Fruit fly (Drosophila melanogaster) whole organism, embryonic: Measurements from ENCODE around the gene CG42671.

Experiments used
- Ada2b ChIP-seq: fragments of 200-800 bp; sonication (Bioruptor generic); IDR thresholded peaks from 2 replicates; pipeline ENCODE4 v1.3.6; 2022; ENCODE audit warnings: missing biosample characterization, missing genetic modification characterization
- CG11696 ChIP-seq: fragments of 200-800 bp; sonication (Bioruptor generic); IDR thresholded peaks from 2 replicates; pipeline ENCODE4 v1.3.6; 2022; ENCODE audit warnings: missing biosample characterization, missing genetic modification characterization
- CG12104 ChIP-seq: fragments of 200-800 bp; sonication (Bioruptor generic); optimal IDR thresholded peaks from 3 replicates; lab custom pipeline; 2016; ENCODE audit warnings: missing biosample characterization, missing genetic modification characterization
- CG12299 ChIP-seq: fragments of 200-800 bp; sonication (Bioruptor generic); optimal IDR thresholded peaks from 2 replicates; lab custom pipeline; 2018; ENCODE audit warnings: missing biosample characterization, mild to moderate bottlenecking, missing genetic modification characterization
- CG12659 ChIP-seq: fragments of 200-800 bp; sonication (Bioruptor generic); optimal IDR thresholded peaks from 3 replicates; lab custom pipeline; 2017; ENCODE audit warnings: mild to moderate bottlenecking, missing biosample characterization, missing genetic modification reagents, missing genetic modification characterization
- CG12769 ChIP-seq: fragments of 200-800 bp; sonication (Bioruptor generic); optimal IDR thresholded peaks from 2 replicates; lab custom pipeline; 2019; ENCODE audit warnings: missing biosample characterization, mild to moderate bottlenecking, missing genetic modification characterization, moderate library complexity
- CG13287 ChIP-seq: fragments of 200-800 bp; sonication (Bioruptor generic); IDR thresholded peaks from 2 replicates; pipeline ENCODE4 v1.3.6; 2022; ENCODE audit warnings: missing biosample characterization, missing genetic modification characterization; ENCODE audit not compliant: partially characterized antibody
- CG13624 ChIP-seq: fragments of 200-800 bp; sonication (Bioruptor generic); optimal IDR thresholded peaks from 2 replicates; lab custom pipeline; 2016; ENCODE audit warnings: missing biosample characterization, missing genetic modification characterization
- CG15269 ChIP-seq: fragments of 200-800 bp; sonication (Bioruptor generic); optimal IDR thresholded peaks from 2 replicates; lab custom pipeline; 2018; ENCODE audit warnings: missing biosample characterization, mild to moderate bottlenecking, missing genetic modification characterization, moderate library complexity
- CG17328 ChIP-seq: fragments of 200-800 bp; sonication (Bioruptor generic); IDR thresholded peaks from 2 replicates; pipeline ENCODE4 v1.3.6; 2022; ENCODE audit warnings: missing biosample characterization, missing genetic modification characterization
- CG17568 ChIP-seq: fragments of 200-800 bp; sonication (Bioruptor generic); optimal IDR thresholded peaks from 2 replicates; lab custom pipeline; 2018; ENCODE audit warnings: missing biosample characterization, mild to moderate bottlenecking, missing genetic modification characterization, moderate library complexity
- CG30403 ChIP-seq: fragments of 200-800 bp; sonication (Bioruptor generic); optimal IDR thresholded peaks from 3 replicates; lab custom pipeline; 2016; ENCODE audit warnings: missing biosample characterization, missing genetic modification characterization
- CG3847 ChIP-seq: fragments of 200-800 bp; sonication (Bioruptor generic); IDR thresholded peaks from 2 replicates; pipeline ENCODE4 v1.3.6; 2022; ENCODE audit warnings: missing biosample characterization, missing genetic modification characterization
- CG4617 ChIP-seq: fragments of 200-800 bp; sonication (Bioruptor generic); optimal IDR thresholded peaks from 3 replicates; lab custom pipeline; 2016; ENCODE audit warnings: missing biosample characterization, missing genetic modification characterization, borderline replicate concordance
- CG4707 ChIP-seq: fragments of 200-800 bp; sonication (Bioruptor generic); optimal IDR thresholded peaks from 2 replicates; lab custom pipeline; 2018; ENCODE audit warnings: missing biosample characterization, mild to moderate bottlenecking, missing genetic modification characterization, moderate library complexity
- CG6254 ChIP-seq: fragments of 200-800 bp; sonication (Bioruptor generic); optimal IDR thresholded peaks from 3 replicates; lab custom pipeline; 2017; ENCODE audit warnings: mild to moderate bottlenecking, missing biosample characterization, missing genetic modification reagents, missing genetic modification characterization
- CG7745 ChIP-seq: fragments of 200-800 bp; sonication (Bioruptor generic); optimal IDR thresholded peaks from 2 replicates; lab custom pipeline; 2018; ENCODE audit warnings: missing biosample characterization, mild to moderate bottlenecking, missing genetic modification characterization, moderate library complexity
- CG8924 ChIP-seq: fragments of 200-800 bp; optimal IDR thresholded peaks from 3 replicates; lab custom pipeline; 2019; ENCODE audit warnings: missing biosample characterization, mild to moderate bottlenecking, missing genetic modification characterization, moderate library complexity
- CG9609 ChIP-seq: fragments of 200-800 bp; sonication (Bioruptor generic); optimal IDR thresholded peaks from 3 replicates; lab custom pipeline; 2016; ENCODE audit warnings: missing biosample characterization, missing genetic modification characterization
- CTCF ChIP-seq: fragments of 200-800 bp; sonication (Bioruptor generic); optimal IDR thresholded peaks from 2 replicates; lab custom pipeline; 2017; ENCODE audit warnings: missing biosample characterization, mild to moderate bottlenecking, missing genetic modification characterization, moderate library complexity
- Chrac-16 ChIP-seq: fragments of 200-800 bp; sonication (Bioruptor generic); optimal IDR thresholded peaks from 3 replicates; lab custom pipeline; 2016; ENCODE audit warnings: missing biosample characterization, missing genetic modification characterization
- D ChIP-seq, 2 experiments: fragments of 200-800 bp in 1 of 2; fragments of >200 bp in 1 of 2; sonication (Bioruptor generic) in 1 of 2; optimal IDR thresholded peaks; 2 replicates in 1 of 2; 3 replicates in 1 of 2; lab custom pipeline; 2017; ENCODE audit warnings: mild to moderate bottlenecking in 1 of 2, missing biosample characterization in 1 of 2, missing genetic modification characterization in 1 of 2, missing genetic modification reagents in 1 of 2
- D19B ChIP-seq: fragments of 200-800 bp; sonication (Bioruptor generic); optimal IDR thresholded peaks from 2 replicates; lab custom pipeline; 2017; ENCODE audit warnings: missing biosample characterization, mild to moderate bottlenecking, missing genetic modification characterization
- Dp ChIP-seq: fragments of 200-800 bp; sonication (Bioruptor generic); optimal IDR thresholded peaks from 2 replicates; lab custom pipeline; 2018; ENCODE audit warnings: missing biosample characterization, mild to moderate bottlenecking, missing genetic modification characterization, moderate library complexity
- Drgx ChIP-seq: fragments of 200-800 bp; sonication (Bioruptor generic); IDR thresholded peaks from 2 replicates; pipeline ENCODE4 v1.3.6; 2022; ENCODE audit warnings: missing biosample characterization, missing genetic modification characterization
- Hmr ChIP-seq: fragments of 200-800 bp; sonication (Bioruptor generic); optimal IDR thresholded peaks from 3 replicates; lab custom pipeline; 2017; ENCODE audit warnings: mild to moderate bottlenecking, missing biosample characterization, missing genetic modification reagents, missing genetic modification characterization
- Meics ChIP-seq: fragments of 200-800 bp; sonication (Bioruptor generic); optimal IDR thresholded peaks from 2 replicates; lab custom pipeline; 2017; ENCODE audit warnings: missing biosample characterization, mild to moderate bottlenecking, missing genetic modification characterization
- NK7.1 ChIP-seq: fragments of 200-800 bp; sonication (Bioruptor generic); optimal IDR thresholded peaks from 3 replicates; lab custom pipeline; 2016; ENCODE audit warnings: missing biosample characterization, missing genetic modification characterization
- PHDP ChIP-seq: fragments of 200-800 bp; sonication (Bioruptor generic); optimal IDR thresholded peaks from 3 replicates; lab custom pipeline; 2018; ENCODE audit warnings: missing biosample characterization, mild to moderate bottlenecking, missing genetic modification characterization, moderate library complexity
- Sox102F ChIP-seq: fragments of 200-800 bp; sonication (Bioruptor generic); optimal IDR thresholded peaks from 2 replicates; lab custom pipeline; 2018; ENCODE audit warnings: missing biosample characterization, mild to moderate bottlenecking, missing genetic modification characterization, moderate library complexity
- amos ChIP-seq: fragments of 200-800 bp; sonication (Bioruptor generic); IDR thresholded peaks from 2 replicates; pipeline ENCODE4 v1.3.6; 2022; ENCODE audit warnings: missing biosample characterization, missing genetic modification characterization; ENCODE audit not compliant: partially characterized antibody
- ap ChIP-seq: fragments of 200-800 bp; sonication (Bioruptor generic); IDR thresholded peaks from 2 replicates; pipeline ENCODE4 v1.3.6; 2022; ENCODE audit warnings: missing biosample characterization, missing genetic modification characterization
- ase ChIP-seq: fragments of 200-800 bp; sonication (Bioruptor generic); IDR thresholded peaks from 3 replicates; pipeline ENCODE4 v1.3.6; 2022; ENCODE audit warnings: missing biosample characterization, missing genetic modification characterization
- crp ChIP-seq, 2 experiments: fragments of 200-800 bp; sonication (Bioruptor generic); optimal IDR thresholded peaks; 2 replicates in 1 of 2; 3 replicates in 1 of 2; lab custom pipeline; 2017; ENCODE audit warnings: missing biosample characterization in 2 of 2, missing genetic modification characterization in 2 of 2, mild to moderate bottlenecking in 1 of 2, moderate library complexity in 1 of 2
- fd3F ChIP-seq: fragments of 200-800 bp; sonication (Bioruptor generic); optimal IDR thresholded peaks from 2 replicates; lab custom pipeline; 2018; ENCODE audit warnings: missing biosample characterization, mild to moderate bottlenecking, missing genetic modification characterization, moderate library complexity
- gsb ChIP-seq: fragments of 200-800 bp; sonication (Bioruptor generic); IDR thresholded peaks from 2 replicates; pipeline ENCODE4 v1.3.6; 2022; ENCODE audit warnings: missing biosample characterization, missing genetic modification characterization
- hth ChIP-seq: fragments of >200 bp; optimal IDR thresholded peaks from 2 replicates; lab custom pipeline; 2017; ENCODE audit warnings: inconsistent platforms
- ind ChIP-seq: fragments of 200-800 bp; sonication (Bioruptor generic); optimal IDR thresholded peaks from 3 replicates; lab custom pipeline; 2016; ENCODE audit warnings: missing biosample characterization, missing genetic modification characterization
- insv ChIP-seq, 2 experiments: fragments of 200-800 bp; sonication (Bioruptor generic); optimal IDR thresholded peaks; 3 replicates each; lab custom pipeline; 2016 to 2018; ENCODE audit warnings: missing biosample characterization in 2 of 2, missing genetic modification characterization in 2 of 2
- jing ChIP-seq: fragments of 200-800 bp; sonication (Bioruptor generic); optimal IDR thresholded peaks from 2 replicates; lab custom pipeline; 2018; ENCODE audit warnings: missing biosample characterization, mild to moderate bottlenecking, missing genetic modification characterization
- klu ChIP-seq: fragments of 200-800 bp; sonication (Bioruptor generic); IDR thresholded peaks from 2 replicates; pipeline ENCODE4 v1.3.6; 2022; ENCODE audit warnings: missing biosample characterization, missing genetic modification characterization
- lov ChIP-seq, 2 experiments: fragments of 200-800 bp in 1 of 2; fragments of >200 bp in 1 of 2; sonication (Bioruptor generic) in 1 of 2; IDR thresholded peaks in 1 of 2; optimal IDR thresholded peaks in 1 of 2; 2 replicates in 1 of 2; 3 replicates in 1 of 2; pipeline versions ENCODE4 v1.3.6 to Lab custom; 2017 to 2022; ENCODE audit warnings: missing biosample characterization in 1 of 2, missing genetic modification characterization in 1 of 2
- prd ChIP-seq, 3 experiments: fragments of >200 bp in 2 of 3; fragments of 200-800 bp in 1 of 3; sonication (Bioruptor generic) in 1 of 3; optimal IDR thresholded peaks in 2 of 3; IDR thresholded peaks in 1 of 3; 2 replicates in 2 of 3; 3 replicates in 1 of 3; pipeline versions ENCODE4 v1.3.6 to Lab custom; 2017 to 2022; ENCODE audit warnings: missing biosample characterization in 1 of 3, missing genetic modification characterization in 1 of 3
- repo ChIP-seq: fragments of 200-800 bp; sonication (Bioruptor generic); optimal IDR thresholded peaks from 2 replicates; lab custom pipeline; 2016; ENCODE audit warnings: missing biosample characterization, missing genetic modification characterization
- stc ChIP-seq: fragments of 200-800 bp; sonication (Bioruptor generic); IDR thresholded peaks from 2 replicates; pipeline ENCODE4 v1.3.6; 2022; ENCODE audit warnings: missing biosample characterization, missing genetic modification characterization
- toy ChIP-seq: fragments of 200-800 bp; sonication (Bioruptor generic); IDR thresholded peaks from 2 replicates; pipeline ENCODE4 v1.3.6; 2022; ENCODE audit warnings: missing biosample characterization, missing genetic modification characterization
- vnd ChIP-seq: fragments of 200-800 bp; sonication (Bioruptor generic); IDR thresholded peaks from 3 replicates; pipeline ENCODE4 v1.3.6; 2022; ENCODE audit warnings: missing biosample characterization, missing genetic modification characterization; ENCODE audit not compliant: partially characterized antibody
- z ChIP-seq: fragments of 200-800 bp; sonication (Bioruptor generic); IDR thresholded peaks from 3 replicates; pipeline ENCODE4 v1.3.6; 2022; ENCODE audit warnings: missing biosample characterization, missing genetic modification characterization

CG42671 gene

DNA sequence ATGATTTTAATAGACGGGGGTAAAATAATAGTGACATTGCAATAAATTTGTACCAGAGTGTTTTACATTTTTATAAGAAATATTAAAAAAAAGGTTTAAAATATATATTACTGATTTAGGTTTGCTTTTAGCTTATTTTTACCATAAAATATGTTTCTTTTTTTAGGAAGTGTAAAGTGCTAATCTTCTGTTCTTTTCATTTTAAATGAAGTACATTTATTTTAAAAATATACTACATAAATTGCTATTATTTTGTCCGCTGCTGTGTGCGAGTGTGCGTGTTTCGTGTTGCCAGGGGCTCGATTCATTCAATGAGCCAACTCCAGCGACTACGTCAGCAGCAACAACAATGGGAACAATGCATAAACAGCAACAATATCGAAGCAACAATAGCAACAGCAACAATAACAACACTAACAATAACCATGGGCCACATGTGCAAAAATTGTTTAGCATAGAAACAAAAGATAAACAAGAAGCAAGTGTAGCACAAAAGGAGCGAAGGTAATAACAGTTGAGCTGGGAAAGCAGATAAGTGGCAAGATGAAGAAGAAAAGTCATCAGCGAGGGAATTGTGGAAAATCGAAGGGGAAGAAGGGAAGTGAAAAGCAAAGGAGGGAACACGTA, 47.3 kb downstream of the CG42671 start (continued):
- TF ChIP-seq amos (no peak; the same call in 1 of the 2 replicates), CG12104 (GFP tag; lab: Kevin White, UChicago) (peak; percentile 85), D (optimal IDR thresholded peaks at IDR 0.05; lab: Kevin White, UChicago) (peak; percentile 98), D (GFP tag; optimal IDR thresholded peaks at IDR 0.05; lab: Kevin White, UChicago) (peak; percentile 79), Ada2b (GFP tag; lab: Robert Waterston, UW) (peak; percentile 80), CG12769 (no peak), CG9609 (GFP tag; lab: Kevin White, UChicago) (no peak), CG8924 (tag; lab: Kevin White, UChicago) (peak; percentile 94), fd3F (GFP tag; lab: Kevin White, UChicago) (peak; percentile 80), CG17328 (GFP tag; lab: Robert Waterston, UW) (peak; percentile 92), toy (GFP tag; lab: Robert Waterston, UW) (peak; percentile 67; the same call in 1 of the 2 replicates), Hmr (GFP tag; lab: Kevin White, UChicago) (peak; percentile 65), Meics (peak; percentile 73), insv (GFP tag; optimal IDR thresholded peaks at IDR 0.05; lab: Kevin White, UChicago) (no peak), jing (GFP tag; lab: Kevin White, UChicago) (peak; percentile 49), D19B (GFP tag; lab: Kevin White, UChicago) (peak; percentile 11), Chrac-16 (GFP tag; lab: Kevin White, UChicago) (peak; percentile 78), CG6254 (GFP tag; lab: Kevin White, UChicago) (peak; percentile 80), crp (GFP tag; optimal IDR thresholded peaks at IDR 0.05; lab: Kevin White, UChicago) (peak in 1 of 2 experiments; percentile 31), repo (GFP tag; lab: Kevin White, UChicago) (no peak), PHDP (tag; lab: Kevin White, UChicago) (peak; percentile 94), CG12299 (tag; lab: Kevin White, UChicago) (peak; percentile 76), CG11696 (GFP tag; lab: Robert Waterston, UW) (peak; percentile 96; the same call in 1 of the 2 replicates), z (GFP tag; lab: Robert Waterston, UW) (peak; percentile 63; the same call in 1 of the 3 replicates), CG4707 (peak; percentile 65), Sox102F (GFP tag; lab: Kevin White, UChicago) (peak; percentile 96), ase (peak; percentile 72; the same call in 2 of the 3 replicates), CG17568 (GFP tag; lab: Kevin White, UChicago) (peak; percentile 27), lov (optimal IDR thresholded peaks at IDR 0.05; lab: Kevin White, UChicago) (no peak), lov (GFP tag; IDR thresholded peaks at IDR 0.05; lab: Robert Waterston, UW) (no peak), CG13287 (GFP tag; lab: Robert Waterston, UW) (no peak), vnd (GFP tag; lab: Robert Waterston, UW) (no peak), ind (GFP tag; lab: Kevin White, UChicago) (peak; percentile 64), hth (lab: Kevin White, UChicago) (no peak), Dp (GFP tag; lab: Kevin White, UChicago) (no peak), CG4617 (GFP tag; lab: Kevin White, UChicago) (peak; percentile 40), ap (GFP tag; lab: Robert Waterston, UW) (peak; percentile 80)

DNA sequence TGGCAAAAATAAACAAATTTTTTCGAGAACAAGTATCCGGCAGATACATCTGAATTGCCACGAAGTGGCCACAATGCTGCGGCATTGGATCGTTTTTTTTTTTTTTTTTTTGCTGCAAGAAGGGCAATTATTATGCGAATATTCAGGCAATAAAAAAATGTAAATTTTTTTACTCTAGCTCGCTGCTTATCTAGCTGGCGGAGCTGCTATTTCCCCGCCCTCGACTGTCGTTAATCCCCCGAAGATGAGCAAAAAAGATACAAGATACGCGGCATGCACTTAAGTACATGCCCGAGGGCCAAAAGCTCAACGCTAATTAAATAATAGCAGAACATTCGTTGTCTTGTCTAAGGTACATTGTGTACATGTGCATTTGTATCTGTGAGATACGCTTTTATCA, 47.9 kb downstream of the CG42671 start:
- TF ChIP-seq CTCF (GFP tag; lab: Kevin White, UChicago) = no peak
- no peak for TF ChIP-seq CG30403 (GFP tag; lab: Kevin White, UChicago)
- TF ChIP-seq klu (GFP tag; lab: Robert Waterston, UW) = no peak
- no peak for TF ChIP-seq CG15269
- no peak for TF ChIP-seq NK7.1
- TF ChIP-seq CG12659 (GFP tag; lab: Kevin White, UChicago) = no peak
- peak; percentile 69 for TF ChIP-seq CG11696 (GFP tag; lab: Robert Waterston, UW)
- TF ChIP-seq Drgx (GFP tag; lab: Robert Waterston, UW) = 0 out of 2 replicates have a peak, but pooled peaks have one; percentile 27
- TF ChIP-seq stc (GFP tag; lab: Robert Waterston, UW) = peak; percentile 19; the same call in 1 of the 2 replicates
- no peak for TF ChIP-seq ase
- TF ChIP-seq CG13624 (GFP tag; lab: Kevin White, UChicago) = no peak
- no peak for TF ChIP-seq gsb
- TF ChIP-seq prd (optimal IDR thresholded peaks at IDR 0.05; lab: Kevin White, UChicago) = no peak
- 0 out of 3 replicates have a peak, but pooled peaks have one; percentile 20 for TF ChIP-seq prd (GFP tag; IDR thresholded peaks at IDR 0.05; lab: Robert Waterston, UW)
- no peak for TF ChIP-seq CG12104 (GFP tag; lab: Kevin White, UChicago)
- peak; percentile 29; the same call in 1 of the 2 replicates for TF ChIP-seq CG3847
- no peak for TF ChIP-seq CG7745 (tag; lab: Kevin White, UChicago)
